Worm (Caenorhabditis elegans): ENCODE measurements around the gene W08E12.6.

- TF ChIP-seq pqm-1 (tag; optimal IDR thresholded peaks at IDR 0.05) (no peak), nhr-67 (tag; optimal IDR thresholded peaks at IDR 0.05) (no peak), nhr-43 (tag; optimal IDR thresholded peaks at IDR 0.05; ENCODE audit: poor library complexity, severe bottlenecking) (no peak), nhr-23 (tag; optimal IDR thresholded peaks at IDR 0.05) (no peak), sea-2 (GFP tag; optimal IDR thresholded peaks at IDR 0.05) (no peak), unc-62 (GFP tag; optimal IDR thresholded peaks at IDR 0.05) (no peak), fkh-2 (tag; optimal IDR thresholded peaks at IDR 0.05) (no peak), ama-1 (optimal IDR thresholded peaks at IDR 0.05) (no peak), ceh-82 (tag; optimal IDR thresholded peaks at IDR 0.05) (no peak), tbx-2 (tag; optimal IDR thresholded peaks at IDR 0.05) (no peak), lin-39 (tag; optimal IDR thresholded peaks at IDR 0.05) (no peak), mdl-1 (tag; optimal IDR thresholded peaks at IDR 0.05) (no peak), zag-1 (tag; optimal IDR thresholded peaks at IDR 0.05) (no peak)
Measured at ce11 chrIV:3265657-3266056, 32.7 kb upstream of the W08E12.6 start, which contains the start of gene T26C12.2.

Data from whole organism, L3 larva.